Fruit fly (Drosophila melanogaster) whole organism, embryonic: ENCODE results near the gene CG4133.

Experiments used
- Bdp1 ChIP-seq: fragments of 200-800 bp; sonication (Bioruptor generic); optimal IDR thresholded peaks from 3 replicates; lab custom pipeline; 2016; ENCODE audit warnings: missing biosample characterization, missing genetic modification characterization
- Bgb ChIP-seq: fragments of 200-800 bp; sonication (Bioruptor generic); IDR thresholded peaks from 2 replicates; pipeline ENCODE4 v1.3.6; 2022; ENCODE audit warnings: missing biosample characterization, missing genetic modification characterization; ENCODE audit not compliant: partially characterized antibody
- BtbVII ChIP-seq: fragments of 200-800 bp; sonication (Bioruptor generic); optimal IDR thresholded peaks from 3 replicates; lab custom pipeline; 2017; ENCODE audit warnings: missing biosample characterization, mild to moderate bottlenecking, missing genetic modification characterization
- CG10543 ChIP-seq: fragments of 200-800 bp; sonication (Bioruptor generic); optimal IDR thresholded peaks from 3 replicates; lab custom pipeline; 2017; ENCODE audit warnings: missing biosample characterization, mild to moderate bottlenecking, missing genetic modification characterization, moderate library complexity
- CG12391 ChIP-seq: fragments of 200-800 bp; sonication (Bioruptor generic); optimal IDR thresholded peaks from 3 replicates; lab custom pipeline; 2018; ENCODE audit warnings: missing biosample characterization, mild to moderate bottlenecking, missing genetic modification characterization, moderate library complexity
- CG13894 ChIP-seq: fragments of 200-800 bp; sonication (Bioruptor generic); optimal IDR thresholded peaks from 3 replicates; lab custom pipeline; 2018; ENCODE audit warnings: missing biosample characterization, mild to moderate bottlenecking, missing genetic modification characterization, moderate library complexity
- CG15479 ChIP-seq: fragments of 200-800 bp; sonication (Bioruptor generic); optimal IDR thresholded peaks from 3 replicates; lab custom pipeline; 2019; ENCODE audit warnings: missing biosample characterization, mild to moderate bottlenecking, missing genetic modification characterization, moderate library complexity
- CG17385 ChIP-seq: fragments of 200-800 bp; sonication (Bioruptor generic); optimal IDR thresholded peaks from 3 replicates; lab custom pipeline; 2018; ENCODE audit warnings: missing biosample characterization, mild to moderate bottlenecking, missing genetic modification characterization
- CG17802 ChIP-seq: fragments of 200-800 bp; sonication (Bioruptor generic); optimal IDR thresholded peaks from 2 replicates; lab custom pipeline; 2018; ENCODE audit warnings: missing biosample characterization, mild to moderate bottlenecking, missing genetic modification characterization, moderate library complexity
- CG31441 ChIP-seq: fragments of 200-800 bp; sonication (Bioruptor generic); IDR thresholded peaks from 2 replicates; pipeline ENCODE4 v1.3.6; 2022; ENCODE audit warnings: missing biosample characterization, missing genetic modification characterization
- CG3281 ChIP-seq: fragments of 200-800 bp; sonication (Bioruptor generic); optimal IDR thresholded peaks from 3 replicates; lab custom pipeline; 2017; ENCODE audit warnings: missing biosample characterization, mild to moderate bottlenecking, missing genetic modification characterization
- CG3407 ChIP-seq: fragments of 200-800 bp; sonication (Bioruptor generic); optimal IDR thresholded peaks from 2 replicates; lab custom pipeline; 2018; ENCODE audit warnings: missing biosample characterization, mild to moderate bottlenecking, missing genetic modification characterization
- CG42726 ChIP-seq: fragments of 200-800 bp; sonication (Bioruptor generic); IDR thresholded peaks from 2 replicates; pipeline ENCODE4 v1.3.6; 2022; ENCODE audit warnings: missing biosample characterization, missing genetic modification characterization; ENCODE audit not compliant: partially characterized antibody
- CG4360 ChIP-seq: fragments of 200-800 bp; sonication (Bioruptor generic); IDR thresholded peaks from 2 replicates; pipeline ENCODE4 v1.3.6; 2022; ENCODE audit warnings: missing biosample characterization, missing genetic modification characterization
- CG4854 ChIP-seq: fragments of 200-800 bp; sonication (Bioruptor generic); optimal IDR thresholded peaks from 2 replicates; lab custom pipeline; 2016; ENCODE audit warnings: missing biosample characterization, missing genetic modification characterization, inconsistent platforms
- CG5953 ChIP-seq: fragments of 200-800 bp; sonication (Bioruptor generic); IDR thresholded peaks from 2 replicates; pipeline ENCODE4 v1.3.6; 2022; ENCODE audit warnings: missing biosample characterization, missing genetic modification characterization
- CG6791 ChIP-seq: fragments of 200-800 bp; sonication (Bioruptor generic); IDR thresholded peaks from 3 replicates; pipeline ENCODE4 v1.3.6; 2022; ENCODE audit warnings: missing biosample characterization, missing genetic modification characterization; ENCODE audit not compliant: partially characterized antibody
- Camta ChIP-seq: fragments of 200-800 bp; sonication (Bioruptor generic); optimal IDR thresholded peaks from 2 replicates; lab custom pipeline; 2016; ENCODE audit warnings: missing biosample characterization, missing genetic modification characterization
- Dbx ChIP-seq: fragments of 200-800 bp; sonication (Bioruptor generic); IDR thresholded peaks from 3 replicates; pipeline ENCODE4 v1.3.6; 2022; ENCODE audit warnings: missing biosample characterization, missing genetic modification characterization
- Elba2 ChIP-seq: fragments of 200-800 bp; sonication (Bioruptor generic); optimal IDR thresholded peaks from 3 replicates; lab custom pipeline; 2016; ENCODE audit warnings: missing biosample characterization, missing genetic modification characterization
- Fer2 ChIP-seq: fragments of 200-800 bp; sonication (Bioruptor generic); optimal IDR thresholded peaks from 2 replicates; lab custom pipeline; 2018; ENCODE audit warnings: missing biosample characterization, mild to moderate bottlenecking, missing genetic modification characterization, moderate library complexity
- HHEX ChIP-seq: fragments of 200-800 bp; sonication (Bioruptor generic); optimal IDR thresholded peaks from 3 replicates; lab custom pipeline; 2017; ENCODE audit warnings: missing biosample characterization, mild to moderate bottlenecking, missing genetic modification characterization, missing genetic modification reagents
- Hey ChIP-seq: fragments of 200-800 bp; sonication (Bioruptor generic); optimal IDR thresholded peaks from 3 replicates; lab custom pipeline; 2018; ENCODE audit warnings: missing biosample characterization, mild to moderate bottlenecking, missing genetic modification characterization
- Hr51 ChIP-seq, 2 experiments: fragments of 200-800 bp; sonication (Bioruptor generic); optimal IDR thresholded peaks; 2 replicates in 1 of 2; 3 replicates in 1 of 2; lab custom pipeline; 2016 to 2018; ENCODE audit warnings: missing biosample characterization in 2 of 2, missing genetic modification characterization in 2 of 2, mild to moderate bottlenecking in 1 of 2, moderate library complexity in 1 of 2
- Mes4 ChIP-seq: fragments of 200-800 bp; sonication (Bioruptor generic); optimal IDR thresholded peaks from 2 replicates; lab custom pipeline; 2016; ENCODE audit warnings: missing biosample characterization, missing genetic modification characterization
- NK7.1 ChIP-seq: fragments of 200-800 bp; sonication (Bioruptor generic); optimal IDR thresholded peaks from 3 replicates; lab custom pipeline; 2016; ENCODE audit warnings: missing biosample characterization, missing genetic modification characterization
- Scr ChIP-seq: fragments of 200-800 bp; sonication (Bioruptor generic); IDR thresholded peaks from 2 replicates; pipeline ENCODE4 v1.3.6; 2022; ENCODE audit warnings: missing biosample characterization, missing genetic modification characterization; ENCODE audit not compliant: partially characterized antibody
- Taf1 ChIP-seq: fragments of 200-800 bp; sonication (Bioruptor generic); IDR thresholded peaks from 2 replicates; pipeline ENCODE4 v1.3.6; 2022; ENCODE audit warnings: missing biosample characterization, missing genetic modification characterization
- Xbp1 ChIP-seq: fragments of 200-800 bp; sonication (Bioruptor generic); optimal IDR thresholded peaks from 3 replicates; lab custom pipeline; 2016; ENCODE audit warnings: missing biosample characterization, mild to moderate bottlenecking, missing genetic modification characterization
- bigmax ChIP-seq: fragments of 200-800 bp; sonication (Bioruptor generic); optimal IDR thresholded peaks from 2 replicates; lab custom pipeline; 2018; ENCODE audit warnings: missing biosample characterization, mild to moderate bottlenecking, missing genetic modification characterization
- chn ChIP-seq: fragments of 200-800 bp; sonication (Bioruptor generic); optimal IDR thresholded peaks from 2 replicates; lab custom pipeline; 2016; ENCODE audit warnings: missing biosample characterization, missing genetic modification characterization
- corto ChIP-seq: fragments of 200-800 bp; sonication (Bioruptor generic); optimal IDR thresholded peaks from 2 replicates; lab custom pipeline; 2016; ENCODE audit warnings: missing biosample characterization, mild to moderate bottlenecking, missing genetic modification characterization, moderate library complexity
- crp ChIP-seq, 2 experiments: fragments of 200-800 bp; sonication (Bioruptor generic); optimal IDR thresholded peaks; 2 replicates in 1 of 2; 3 replicates in 1 of 2; lab custom pipeline; 2017; ENCODE audit warnings: missing biosample characterization in 2 of 2, missing genetic modification characterization in 2 of 2, mild to moderate bottlenecking in 1 of 2, moderate library complexity in 1 of 2
- dysf ChIP-seq: fragments of 200-800 bp; sonication (Bioruptor generic); IDR thresholded peaks from 3 replicates; pipeline ENCODE4 v1.3.6; 2022; ENCODE audit warnings: missing biosample characterization, missing genetic modification characterization
- fd96Cb ChIP-seq: fragments of 200-800 bp; sonication (Bioruptor generic); optimal IDR thresholded peaks from 2 replicates; lab custom pipeline; 2018; ENCODE audit warnings: missing biosample characterization, mild to moderate bottlenecking, missing genetic modification characterization, moderate library complexity
- grau ChIP-seq: fragments of 200-800 bp; optimal IDR thresholded peaks from 3 replicates; lab custom pipeline; 2019; ENCODE audit warnings: missing biosample characterization, mild to moderate bottlenecking, missing genetic modification characterization, moderate library complexity
- gro ChIP-seq: fragments of 200-800 bp; sonication (Bioruptor generic); optimal IDR thresholded peaks from 2 replicates; lab custom pipeline; 2016; ENCODE audit warnings: missing biosample characterization, missing genetic modification characterization
- ham ChIP-seq: fragments of 200-800 bp; sonication (Bioruptor generic); IDR thresholded peaks from 2 replicates; pipeline ENCODE4 v1.3.6; 2022; ENCODE audit warnings: missing biosample characterization, missing genetic modification characterization
- insv ChIP-seq, 2 experiments: fragments of 200-800 bp; sonication (Bioruptor generic); optimal IDR thresholded peaks; 3 replicates each; lab custom pipeline; 2016 to 2018; ENCODE audit warnings: missing biosample characterization in 2 of 2, missing genetic modification characterization in 2 of 2
- lola ChIP-seq, 3 experiments: fragments of >200 bp in 2 of 3; fragments of 200-800 bp in 1 of 3; sonication (Bioruptor generic) in 1 of 3; optimal IDR thresholded peaks; 2 replicates each; lab custom pipeline; 2017 to 2019; ENCODE audit warnings: missing biosample characterization in 3 of 3, missing genetic modification characterization in 3 of 3, mild to moderate bottlenecking in 1 of 3, moderate library complexity in 1 of 3
- p53 ChIP-seq: fragments of 200-800 bp; sonication (Bioruptor generic); optimal IDR thresholded peaks from 2 replicates; lab custom pipeline; 2016; ENCODE audit warnings: missing biosample characterization, missing genetic modification characterization
- pros ChIP-seq: fragments of 200-800 bp; sonication (Bioruptor generic); optimal IDR thresholded peaks from 3 replicates; lab custom pipeline; 2019; ENCODE audit warnings: missing biosample characterization, mild to moderate bottlenecking, missing genetic modification characterization, moderate library complexity
- repo ChIP-seq: fragments of 200-800 bp; sonication (Bioruptor generic); optimal IDR thresholded peaks from 2 replicates; lab custom pipeline; 2016; ENCODE audit warnings: missing biosample characterization, missing genetic modification characterization
- salm ChIP-seq: fragments of 200-800 bp; sonication (Bioruptor generic); optimal IDR thresholded peaks from 2 replicates; lab custom pipeline; 2018; ENCODE audit warnings: missing biosample characterization, mild to moderate bottlenecking, missing genetic modification characterization
- sc ChIP-seq, 3 experiments: fragments of >200 bp in 2 of 3; fragments of 200-800 bp in 1 of 3; sonication (Bioruptor generic) in 1 of 3; optimal IDR thresholded peaks; 2 replicates in 2 of 3; 3 replicates in 1 of 3; lab custom pipeline; 2017; ENCODE audit warnings: mild to moderate bottlenecking in 1 of 3, missing biosample characterization in 1 of 3, missing genetic modification characterization in 1 of 3, missing genetic modification reagents in 1 of 3
- sima ChIP-seq: fragments of 200-800 bp; sonication (Bioruptor generic); optimal IDR thresholded peaks from 2 replicates; lab custom pipeline; 2016; ENCODE audit warnings: missing biosample characterization, missing genetic modification characterization
- zen2 ChIP-seq: fragments of 200-800 bp; sonication (Bioruptor generic); IDR thresholded peaks from 3 replicates; pipeline ENCODE4 v1.3.6; 2022; ENCODE audit warnings: missing biosample characterization, missing genetic modification characterization; ENCODE audit not compliant: partially characterized antibody

The CG4133 gene

DNA sequence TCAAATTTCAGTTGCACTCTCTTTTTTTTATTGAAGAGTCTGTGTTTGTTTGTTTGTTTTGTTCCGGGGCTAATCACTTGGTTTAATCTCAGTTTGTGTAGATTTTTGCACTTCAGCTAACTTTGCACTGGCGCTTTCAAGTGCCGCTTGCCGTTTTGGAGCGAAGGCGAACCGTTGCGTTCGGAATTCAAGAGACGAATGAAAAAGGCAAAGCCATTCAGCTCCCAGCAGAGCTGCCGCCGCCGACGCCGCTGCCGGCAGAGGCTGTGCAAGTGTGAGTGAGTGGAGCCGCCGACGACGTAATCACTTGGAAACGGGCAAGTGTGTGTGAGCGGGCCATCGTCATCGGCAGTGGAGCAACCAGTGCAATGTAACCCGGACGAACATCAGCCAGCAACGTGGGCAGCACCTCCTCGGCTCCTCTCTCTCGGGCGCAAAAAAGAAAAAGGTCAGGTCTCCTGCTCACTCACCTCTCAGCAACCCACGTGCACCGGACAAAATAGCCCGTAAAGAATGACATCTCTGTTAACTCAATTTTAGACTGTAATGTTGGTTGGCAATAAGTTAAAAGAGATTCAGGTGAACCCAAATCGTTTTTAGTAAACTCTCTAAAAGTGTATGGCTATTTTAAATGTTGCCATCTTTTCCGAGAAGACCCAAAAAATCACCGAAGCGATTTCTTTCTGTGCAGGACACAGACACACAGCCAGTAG is 24.3 kb downstream of the CG4133 start, which contains the start of gene cbt (continued):
- TF ChIP-seq Taf1 (GFP tag; lab: Robert Waterston, UW), result no peak
- peak; percentile 95 for TF ChIP-seq CG3407 (GFP tag; lab: Kevin White, UChicago)
- no peak for TF ChIP-seq CG42726 (GFP tag; lab: Robert Waterston, UW)
- TF ChIP-seq chn (GFP tag; lab: Kevin White, UChicago), result peak; percentile 97
- TF ChIP-seq zen2 (GFP tag; lab: Robert Waterston, UW), result no peak
- TF ChIP-seq CG12391, result peak; percentile 98
- no peak for TF ChIP-seq Dbx (GFP tag; lab: Robert Waterston, UW)
- TF ChIP-seq sc (optimal IDR thresholded peaks at IDR 0.05; lab: Kevin White, UChicago), result no peak
- peak; percentile 92 for TF ChIP-seq sc (GFP tag; optimal IDR thresholded peaks at IDR 0.05; lab: Kevin White, UChicago)
- peak; percentile 98 for TF ChIP-seq repo (GFP tag; lab: Kevin White, UChicago)
- peak; percentile 98 for TF ChIP-seq BtbVII (GFP tag; lab: Kevin White, UChicago)
- no peak for TF ChIP-seq dysf (GFP tag; lab: Robert Waterston, UW)
- peak; percentile 46 for TF ChIP-seq pros
- TF ChIP-seq CG17802 (tag; lab: Kevin White, UChicago), result peak; percentile 89
- TF ChIP-seq CG4360, result no peak
- TF ChIP-seq Elba2 (GFP tag; lab: Kevin White, UChicago), result peak; percentile 64
- peak; percentile 96 to 98 for TF ChIP-seq Hr51 (GFP tag; optimal IDR thresholded peaks at IDR 0.05; lab: Kevin White, UChicago)
- peak; percentile 77 for TF ChIP-seq Hey (tag; lab: Kevin White, UChicago)
- TF ChIP-seq fd96Cb (tag; lab: Kevin White, UChicago), result peak; percentile 97
- no peak for TF ChIP-seq CG31441 (GFP tag; lab: Robert Waterston, UW)
- TF ChIP-seq CG5953 (GFP tag; lab: Robert Waterston, UW), result no peak
- TF ChIP-seq Fer2, result peak; percentile 94
- no peak for TF ChIP-seq CG6791
- peak; percentile 74 to 79 for TF ChIP-seq insv (GFP tag; optimal IDR thresholded peaks at IDR 0.05; lab: Kevin White, UChicago)
- peak; percentile 96 for TF ChIP-seq p53
- TF ChIP-seq crp (GFP tag; optimal IDR thresholded peaks at IDR 0.05; lab: Kevin White, UChicago), result peak; percentile 33 to 79
- no peak for TF ChIP-seq Scr (GFP tag; lab: Robert Waterston, UW)
- peak; percentile 97 for TF ChIP-seq CG3281 (GFP tag; lab: Kevin White, UChicago)
- TF ChIP-seq CG15479 (GFP tag; lab: Kevin White, UChicago), result no peak
- TF ChIP-seq CG10543 (GFP tag; lab: Kevin White, UChicago), result peak; percentile 99
- TF ChIP-seq HHEX (GFP tag; lab: Kevin White, UChicago), result peak; percentile 98
- TF ChIP-seq lola (GFP tag; optimal IDR thresholded peaks at IDR 0.05; lab: Kevin White, UChicago), result peak in 1 of 3 experiments; percentile 94
- TF ChIP-seq gro (GFP tag; lab: Kevin White, UChicago), result peak; percentile 98
- peak; percentile 95 for TF ChIP-seq CG17385 (GFP tag; lab: Kevin White, UChicago)
- TF ChIP-seq CG4854 (GFP tag; lab: Kevin White, UChicago), result peak; percentile 93
- peak; percentile 97 for TF ChIP-seq grau
- TF ChIP-seq corto (GFP tag; lab: Kevin White, UChicago), result peak; percentile 86
- TF ChIP-seq Mes4 (GFP tag; lab: Kevin White, UChicago), result peak; percentile 98
- no peak for TF ChIP-seq ham (GFP tag; lab: Robert Waterston, UW)
- TF ChIP-seq Camta (GFP tag; lab: Kevin White, UChicago), result peak; percentile 98
- TF ChIP-seq salm, result peak; percentile 95
- peak; percentile 92 for TF ChIP-seq sima (GFP tag; lab: Kevin White, UChicago)
- peak; percentile 93 for TF ChIP-seq Bdp1 (GFP tag; lab: Kevin White, UChicago)
- TF ChIP-seq Xbp1, result peak; percentile 98
- peak; percentile 95 for TF ChIP-seq NK7.1 (GFP tag; lab: Kevin White, UChicago)
- TF ChIP-seq Bgb (GFP tag; lab: Robert Waterston, UW), result no peak
- TF ChIP-seq CG13894 (tag; lab: Kevin White, UChicago), result peak; percentile 96
- TF ChIP-seq bigmax (GFP tag; lab: Kevin White, UChicago), result peak; percentile 53
